Fruit fly (Drosophila melanogaster) whole organism, embryonic: ENCODE measurements around the gene RhoGAP93B.

Source experiments
- B-H1 ChIP-seq: fragments of 200-800 bp; sonication (Bioruptor generic); IDR thresholded peaks from 3 replicates; pipeline ENCODE4 v1.3.6; 2022; ENCODE audit warnings: missing biosample characterization, missing genetic modification characterization
- B-H2 ChIP-seq: fragments of 200-800 bp; sonication (Bioruptor generic); optimal IDR thresholded peaks from 2 replicates; lab custom pipeline; 2018; ENCODE audit warnings: missing biosample characterization, mild to moderate bottlenecking, missing genetic modification characterization
- CG11560 ChIP-seq: fragments of 200-800 bp; sonication (Bioruptor generic); IDR thresholded peaks from 3 replicates; pipeline ENCODE4 v1.3.6; 2022; ENCODE audit warnings: missing biosample characterization, missing genetic modification characterization
- CG12391 ChIP-seq: fragments of 200-800 bp; sonication (Bioruptor generic); optimal IDR thresholded peaks from 3 replicates; lab custom pipeline; 2018; ENCODE audit warnings: missing biosample characterization, mild to moderate bottlenecking, missing genetic modification characterization, moderate library complexity
- CG14667 ChIP-seq: fragments of 200-800 bp; sonication (Bioruptor generic); IDR thresholded peaks from 2 replicates; pipeline ENCODE4 v1.3.6; 2022; ENCODE audit warnings: missing biosample characterization, missing genetic modification characterization
- CG17829 ChIP-seq: fragments of 200-800 bp; optimal IDR thresholded peaks from 2 replicates; lab custom pipeline; 2019; ENCODE audit warnings: missing biosample characterization, mild to moderate bottlenecking, missing genetic modification characterization, moderate library complexity
- CG2199 ChIP-seq: fragments of 200-800 bp; sonication (Bioruptor generic); IDR thresholded peaks from 3 replicates; pipeline ENCODE4 v1.3.6; 2022; ENCODE audit warnings: missing biosample characterization, missing genetic modification characterization
- CG30020 ChIP-seq: fragments of 200-800 bp; optimal IDR thresholded peaks from 2 replicates; lab custom pipeline; 2019; ENCODE audit warnings: missing biosample characterization, mild to moderate bottlenecking, missing genetic modification characterization, moderate library complexity
- CG31441 ChIP-seq: fragments of 200-800 bp; sonication (Bioruptor generic); IDR thresholded peaks from 2 replicates; pipeline ENCODE4 v1.3.6; 2022; ENCODE audit warnings: missing biosample characterization, missing genetic modification characterization
- CG3163 ChIP-seq: fragments of 200-800 bp; sonication (Bioruptor generic); optimal IDR thresholded peaks from 3 replicates; lab custom pipeline; 2016; ENCODE audit warnings: missing biosample characterization, missing genetic modification characterization
- CG3847 ChIP-seq: fragments of 200-800 bp; sonication (Bioruptor generic); IDR thresholded peaks from 2 replicates; pipeline ENCODE4 v1.3.6; 2022; ENCODE audit warnings: missing biosample characterization, missing genetic modification characterization
- CG4404 ChIP-seq: fragments of 200-800 bp; sonication (Bioruptor generic); IDR thresholded peaks from 2 replicates; pipeline ENCODE4 v1.3.6; 2022; ENCODE audit warnings: missing biosample characterization, missing genetic modification characterization
- CG4617 ChIP-seq: fragments of 200-800 bp; sonication (Bioruptor generic); optimal IDR thresholded peaks from 3 replicates; lab custom pipeline; 2016; ENCODE audit warnings: missing biosample characterization, missing genetic modification characterization, borderline replicate concordance
- CG8281 ChIP-seq: fragments of 200-800 bp; sonication (Bioruptor generic); optimal IDR thresholded peaks from 2 replicates; lab custom pipeline; 2018; ENCODE audit warnings: missing biosample characterization, mild to moderate bottlenecking, missing genetic modification characterization, moderate library complexity
- CTCF ChIP-seq: fragments of 200-800 bp; sonication (Bioruptor generic); optimal IDR thresholded peaks from 2 replicates; lab custom pipeline; 2017; ENCODE audit warnings: missing biosample characterization, mild to moderate bottlenecking, missing genetic modification characterization, moderate library complexity
- Dbx ChIP-seq: fragments of 200-800 bp; sonication (Bioruptor generic); IDR thresholded peaks from 3 replicates; pipeline ENCODE4 v1.3.6; 2022; ENCODE audit warnings: missing biosample characterization, missing genetic modification characterization
- Dip3 ChIP-seq: fragments of 200-800 bp; sonication (Bioruptor generic); optimal IDR thresholded peaks from 3 replicates; lab custom pipeline; 2016; ENCODE audit warnings: missing biosample characterization, missing genetic modification characterization
- Dll ChIP-seq: fragments of 200-800 bp; sonication (Bioruptor generic); IDR thresholded peaks from 4 replicates; pipeline ENCODE4 v1.3.6; 2022; ENCODE audit warnings: missing biosample characterization, missing genetic modification characterization; ENCODE audit not compliant: partially characterized antibody
- Drgx ChIP-seq: fragments of 200-800 bp; sonication (Bioruptor generic); IDR thresholded peaks from 2 replicates; pipeline ENCODE4 v1.3.6; 2022; ENCODE audit warnings: missing biosample characterization, missing genetic modification characterization
- Hmr ChIP-seq: fragments of 200-800 bp; sonication (Bioruptor generic); optimal IDR thresholded peaks from 3 replicates; lab custom pipeline; 2017; ENCODE audit warnings: mild to moderate bottlenecking, missing biosample characterization, missing genetic modification reagents, missing genetic modification characterization
- Mrtf ChIP-seq: fragments of 200-800 bp; sonication (Bioruptor generic); IDR thresholded peaks from 3 replicates; pipeline ENCODE4 v1.3.6; 2022; ENCODE audit warnings: missing biosample characterization, missing genetic modification characterization
- Nf-YB ChIP-seq: fragments of 200-800 bp; sonication (Bioruptor generic); optimal IDR thresholded peaks from 3 replicates; lab custom pipeline; 2019; ENCODE audit warnings: missing biosample characterization, mild to moderate bottlenecking, missing genetic modification characterization, moderate library complexity
- Nf-YC ChIP-seq: fragments of 200-800 bp; optimal IDR thresholded peaks from 3 replicates; lab custom pipeline; 2019; ENCODE audit warnings: missing biosample characterization, mild to moderate bottlenecking, missing genetic modification characterization, moderate library complexity
- Opbp ChIP-seq: fragments of 200-800 bp; sonication (Bioruptor generic); IDR thresholded peaks from 3 replicates; pipeline ENCODE4 v1.3.6; 2022; ENCODE audit warnings: missing biosample characterization, missing genetic modification characterization; ENCODE audit not compliant: partially characterized antibody
- Pdp1 ChIP-seq, 2 experiments: fragments of 200-800 bp; sonication (Bioruptor generic); optimal IDR thresholded peaks; 3 replicates each; lab custom pipeline; 2016; ENCODE audit warnings: missing biosample characterization in 2 of 2, missing genetic modification characterization in 2 of 2, mild to moderate bottlenecking in 1 of 2, moderate library complexity in 1 of 2
- Ravus ChIP-seq: fragments of 200-800 bp; sonication (Bioruptor generic); IDR thresholded peaks from 2 replicates; pipeline ENCODE4 v1.3.6; 2022; ENCODE audit warnings: missing biosample characterization, missing genetic modification characterization
- Sry-δ ChIP-seq: fragments of 200-800 bp; sonication (Bioruptor generic); optimal IDR thresholded peaks from 2 replicates; lab custom pipeline; 2016; ENCODE audit warnings: missing biosample characterization, missing genetic modification characterization
- ac ChIP-seq: fragments of 200-800 bp; sonication (Bioruptor generic); optimal IDR thresholded peaks from 3 replicates; lab custom pipeline; 2017; ENCODE audit warnings: missing biosample characterization, mild to moderate bottlenecking, missing genetic modification characterization
- cad ChIP-seq: fragments of >200 bp; optimal IDR thresholded peaks from 2 replicates; lab custom pipeline; 2017; ENCODE audit warnings: missing biosample characterization, missing genetic modification characterization
- cato ChIP-seq: fragments of 200-800 bp; sonication (Bioruptor generic); optimal IDR thresholded peaks from 2 replicates; lab custom pipeline; 2016; ENCODE audit warnings: missing biosample characterization, missing genetic modification characterization, borderline replicate concordance
- corto ChIP-seq: fragments of 200-800 bp; sonication (Bioruptor generic); optimal IDR thresholded peaks from 2 replicates; lab custom pipeline; 2016; ENCODE audit warnings: missing biosample characterization, mild to moderate bottlenecking, missing genetic modification characterization, moderate library complexity
- cwo ChIP-seq: fragments of 200-800 bp; sonication (Bioruptor generic); optimal IDR thresholded peaks from 3 replicates; lab custom pipeline; 2017; ENCODE audit warnings: missing biosample characterization, missing genetic modification characterization, mild to moderate bottlenecking, moderate library complexity, missing genetic modification reagents
- dimm ChIP-seq: fragments of 200-800 bp; sonication (Bioruptor generic); IDR thresholded peaks from 2 replicates; pipeline ENCODE4 v1.3.6; 2022; ENCODE audit warnings: missing biosample characterization, missing genetic modification characterization
- exex ChIP-seq: fragments of 200-800 bp; sonication (Bioruptor generic); optimal IDR thresholded peaks from 4 replicates; lab custom pipeline; 2018; ENCODE audit warnings: missing biosample characterization, mild to moderate bottlenecking, missing genetic modification characterization, moderate library complexity
- fd3F ChIP-seq: fragments of 200-800 bp; sonication (Bioruptor generic); optimal IDR thresholded peaks from 2 replicates; lab custom pipeline; 2018; ENCODE audit warnings: missing biosample characterization, mild to moderate bottlenecking, missing genetic modification characterization, moderate library complexity
- h ChIP-seq: fragments of >200 bp; optimal IDR thresholded peaks from 2 replicates; lab custom pipeline; 2017
- mam ChIP-seq: fragments of 200-800 bp; sonication (Bioruptor generic); optimal IDR thresholded peaks from 3 replicates; lab custom pipeline; 2016; ENCODE audit warnings: missing biosample characterization, missing genetic modification characterization
- nerfin-1 ChIP-seq: fragments of 200-800 bp; sonication (Bioruptor generic); optimal IDR thresholded peaks from 3 replicates; lab custom pipeline; 2019; ENCODE audit warnings: missing biosample characterization, mild to moderate bottlenecking, missing genetic modification characterization, moderate library complexity
- oc ChIP-seq: fragments of 200-800 bp; sonication (Bioruptor generic); optimal IDR thresholded peaks from 2 replicates; lab custom pipeline; 2018; ENCODE audit warnings: missing biosample characterization, mild to moderate bottlenecking, missing genetic modification characterization, moderate library complexity
- p53 ChIP-seq: fragments of 200-800 bp; sonication (Bioruptor generic); optimal IDR thresholded peaks from 2 replicates; lab custom pipeline; 2016; ENCODE audit warnings: missing biosample characterization, missing genetic modification characterization
- pho ChIP-seq: fragments of 200-800 bp; sonication (Bioruptor generic); optimal IDR thresholded peaks from 2 replicates; lab custom pipeline; 2016; ENCODE audit warnings: missing biosample characterization, missing genetic modification characterization
- phol ChIP-seq: fragments of 200-800 bp; sonication (Bioruptor generic); optimal IDR thresholded peaks from 3 replicates; lab custom pipeline; 2018; ENCODE audit warnings: missing biosample characterization, mild to moderate bottlenecking, missing genetic modification characterization, moderate library complexity
- prd ChIP-seq, 3 experiments: fragments of >200 bp in 2 of 3; fragments of 200-800 bp in 1 of 3; sonication (Bioruptor generic) in 1 of 3; optimal IDR thresholded peaks in 2 of 3; IDR thresholded peaks in 1 of 3; 2 replicates in 2 of 3; 3 replicates in 1 of 3; pipeline versions ENCODE4 v1.3.6 to Lab custom; 2017 to 2022; ENCODE audit warnings: missing biosample characterization in 1 of 3, missing genetic modification characterization in 1 of 3
- repo ChIP-seq: fragments of 200-800 bp; sonication (Bioruptor generic); optimal IDR thresholded peaks from 2 replicates; lab custom pipeline; 2016; ENCODE audit warnings: missing biosample characterization, missing genetic modification characterization
- schlank ChIP-seq: fragments of 200-800 bp; sonication (Bioruptor generic); optimal IDR thresholded peaks from 2 replicates; lab custom pipeline; 2018; ENCODE audit warnings: missing biosample characterization, mild to moderate bottlenecking, missing genetic modification characterization
- shn ChIP-seq: fragments of 200-800 bp; sonication (Bioruptor generic); optimal IDR thresholded peaks from 3 replicates; lab custom pipeline; 2016; ENCODE audit warnings: missing biosample characterization, missing genetic modification characterization
- tin ChIP-seq: fragments of 200-800 bp; sonication (Bioruptor generic); optimal IDR thresholded peaks from 3 replicates; lab custom pipeline; 2016; ENCODE audit warnings: missing biosample characterization, missing genetic modification characterization
- tio ChIP-seq: fragments of 200-800 bp; sonication (Bioruptor generic); optimal IDR thresholded peaks from 2 replicates; lab custom pipeline; 2017; ENCODE audit warnings: missing biosample characterization, missing genetic modification characterization, inconsistent platforms
- zfh1 ChIP-seq: fragments of 200-800 bp; sonication (Bioruptor generic); IDR thresholded peaks from 3 replicates; pipeline ENCODE4 v1.3.6; 2022; ENCODE audit warnings: missing biosample characterization, missing genetic modification characterization

The RhoGAP93B gene

DNA sequence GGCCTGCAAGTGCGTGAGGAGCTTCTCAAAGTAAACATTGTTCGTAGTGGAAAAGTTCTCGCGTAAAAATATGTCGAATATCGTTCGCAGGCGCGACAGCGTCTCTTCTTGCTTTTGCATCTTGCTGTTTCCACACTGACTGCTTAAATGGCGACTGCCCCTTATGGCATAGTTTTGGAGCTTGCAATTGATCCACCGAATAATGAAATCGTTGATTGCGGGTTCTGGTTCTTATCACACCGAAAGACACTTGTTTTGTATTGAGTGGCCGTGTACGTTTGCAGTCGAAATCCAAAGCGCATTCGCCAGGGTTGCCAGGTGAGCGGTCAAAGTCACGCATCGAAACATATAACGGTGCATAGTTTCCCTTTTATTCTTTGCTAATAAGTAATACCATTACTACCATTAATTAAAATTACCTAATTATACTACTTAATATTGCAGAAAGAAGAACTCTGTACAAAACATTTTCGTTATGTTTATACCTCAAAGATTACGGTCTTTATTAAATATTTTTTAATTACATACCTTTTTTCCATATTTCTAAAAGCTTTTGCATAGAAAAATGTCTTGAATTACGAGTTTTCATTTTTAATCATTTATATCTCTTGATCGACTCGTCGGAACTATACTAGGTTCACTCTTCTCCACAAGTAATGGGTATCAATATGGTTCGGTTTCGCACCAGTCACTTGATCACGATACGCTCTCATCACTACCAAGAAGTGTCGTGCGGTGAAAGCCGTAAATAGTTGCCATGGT lies 4.0 kb upstream of the RhoGAP93B start, which contains the start of the genes CG7044 and Tbc1d22 (continued):
- 0 out of 3 replicates have a peak, but pooled peaks have one; percentile 34 for TF ChIP-seq CG2199 (GFP tag; lab: Robert Waterston, UW)
- peak; percentile 59 for TF ChIP-seq Sry-δ (GFP tag; lab: Kevin White, UChicago)
- peak; percentile 50; the same call in 1 of the 4 replicates for TF ChIP-seq Dll (GFP tag; lab: Robert Waterston, UW)
- peak; percentile 51 for TF ChIP-seq tin (GFP tag; lab: Kevin White, UChicago)
- no peak for TF ChIP-seq exex (tag; lab: Kevin White, UChicago)
- TF ChIP-seq cwo (GFP tag; lab: Kevin White, UChicago) = no peak
- TF ChIP-seq Mrtf (GFP tag; lab: Robert Waterston, UW) = no peak; the same call in 2 of the 3 replicates
- TF ChIP-seq Nf-YC (tag; lab: Kevin White, UChicago) = peak; percentile 54
- no peak for TF ChIP-seq Ravus (GFP tag; lab: Robert Waterston, UW)
- no peak for TF ChIP-seq corto (GFP tag; lab: Kevin White, UChicago)
- no peak for TF ChIP-seq Hmr (GFP tag; lab: Kevin White, UChicago)
- peak; percentile 7 for TF ChIP-seq Nf-YB (GFP tag; lab: Kevin White, UChicago)
- TF ChIP-seq fd3F = peak; percentile 6
- TF ChIP-seq B-H2 = no peak
- TF ChIP-seq Opbp (GFP tag; lab: Robert Waterston, UW) = peak; percentile 9; the same call in 1 of the 3 replicates
- peak; percentile 48 for TF ChIP-seq mam
- no peak for TF ChIP-seq dimm (GFP tag; lab: Robert Waterston, UW)
- TF ChIP-seq B-H1 (GFP tag; lab: Robert Waterston, UW) = no peak
- TF ChIP-seq CG12391 (tag; lab: Kevin White, UChicago) = peak; percentile 69
- 0 out of 3 replicates have a peak, but pooled peaks have one; percentile 28 for TF ChIP-seq zfh1
- no peak for TF ChIP-seq nerfin-1 (tag; lab: Kevin White, UChicago)
- TF ChIP-seq schlank = no peak
- no peak for TF ChIP-seq CG8281 (tag; lab: Kevin White, UChicago)
- TF ChIP-seq prd (optimal IDR thresholded peaks at IDR 0.05; lab: Kevin White, UChicago) = no peak
- TF ChIP-seq prd (GFP tag; IDR thresholded peaks at IDR 0.05; lab: Robert Waterston, UW) = peak; percentile 57; the same call in 2 of the 3 replicates
- no peak for TF ChIP-seq CTCF (GFP tag; lab: Kevin White, UChicago)
- TF ChIP-seq Dbx (GFP tag; lab: Robert Waterston, UW) = peak; percentile 63; the same call in 1 of the 3 replicates
- TF ChIP-seq CG4404 = 0 out of 2 replicates have a peak, but pooled peaks have one; percentile 19
- peak; percentile 19 for TF ChIP-seq CG4617 (GFP tag; lab: Kevin White, UChicago)
- no peak for TF ChIP-seq repo (GFP tag; lab: Kevin White, UChicago)
- peak; percentile 16 for TF ChIP-seq cato (GFP tag; lab: Kevin White, UChicago)
- peak; percentile 42 for TF ChIP-seq CG17829 (tag; lab: Kevin White, UChicago)
- TF ChIP-seq phol = peak; percentile 57
- no peak for TF ChIP-seq cad (GFP tag; lab: Kevin White, UChicago)
- TF ChIP-seq h (lab: Kevin White, UChicago) = no peak
- TF ChIP-seq p53 (GFP tag; lab: Kevin White, UChicago) = no peak
- no peak for TF ChIP-seq tio (GFP tag; lab: Kevin White, UChicago)
- TF ChIP-seq CG3847 (GFP tag; lab: Robert Waterston, UW) = peak; percentile 36; the same call in 1 of the 2 replicates
- no peak for TF ChIP-seq CG3163 (GFP tag; lab: Kevin White, UChicago)
- TF ChIP-seq shn (GFP tag; lab: Kevin White, UChicago) = peak; percentile 55
- no peak; the same call in 1 of the 2 replicates for TF ChIP-seq CG14667
- peak; percentile 78 for TF ChIP-seq CG31441
- peak; percentile 33 for TF ChIP-seq pho (GFP tag; lab: Kevin White, UChicago)
- peak; percentile 28 for TF ChIP-seq Dip3 (GFP tag; lab: Kevin White, UChicago)
- peak; percentile 13 to 33 for TF ChIP-seq Pdp1 (GFP tag; optimal IDR thresholded peaks at IDR 0.05; lab: Kevin White, UChicago)
- TF ChIP-seq CG30020 (tag; lab: Kevin White, UChicago) = peak; percentile 41
- no peak for TF ChIP-seq oc (tag; lab: Kevin White, UChicago)
- no peak for TF ChIP-seq CG11560 (tag; lab: Robert Waterston, UW)
- TF ChIP-seq Drgx (GFP tag; lab: Robert Waterston, UW) = no peak
- TF ChIP-seq ac (GFP tag; lab: Kevin White, UChicago) = no peak
